Worm (Caenorhabditis elegans) whole organism, L3 larva: Measurements from ENCODE around the gene elpc-3.

Source experiments
- ZK546.5 ChIP-seq: sonication (generic microtip); optimal IDR thresholded peaks from 2 replicates; lab custom pipeline; 2017; ENCODE audit warnings: missing biosample characterization, missing genetic modification characterization
- ama-1 ChIP-seq: fragments of 150-350 bp; optimal IDR thresholded peaks from 2 replicates; lab custom pipeline; 2018
- ceh-28 ChIP-seq: fragments of 150-350 bp; optimal IDR thresholded peaks from 2 replicates; lab custom pipeline; 2014; ENCODE audit warnings: missing biosample characterization, missing genetic modification reagents, missing genetic modification characterization
- nhr-28 ChIP-seq: fragments of 150-350 bp; optimal IDR thresholded peaks from 2 replicates; lab custom pipeline; 2014; ENCODE audit warnings: missing biosample characterization, missing genetic modification characterization
- nhr-76 ChIP-seq: fragments of 150-350 bp; sonication (generic microtip); optimal IDR thresholded peaks from 5 replicates; lab custom pipeline; 2014; ENCODE audit warnings: missing biosample characterization, missing genetic modification characterization
- skn-1 ChIP-seq: fragments of 150-350 bp; optimal IDR thresholded peaks from 2 replicates; lab custom pipeline; 2014; ENCODE audit warnings: missing biosample characterization, missing genetic modification characterization
- unc-62 ChIP-seq: fragments of 150-350 bp; sonication (generic microtip); optimal IDR thresholded peaks from 4 replicates; lab custom pipeline; 2014; ENCODE audit warnings: missing biosample characterization, missing genetic modification reagents, missing genetic modification characterization

DNA sequence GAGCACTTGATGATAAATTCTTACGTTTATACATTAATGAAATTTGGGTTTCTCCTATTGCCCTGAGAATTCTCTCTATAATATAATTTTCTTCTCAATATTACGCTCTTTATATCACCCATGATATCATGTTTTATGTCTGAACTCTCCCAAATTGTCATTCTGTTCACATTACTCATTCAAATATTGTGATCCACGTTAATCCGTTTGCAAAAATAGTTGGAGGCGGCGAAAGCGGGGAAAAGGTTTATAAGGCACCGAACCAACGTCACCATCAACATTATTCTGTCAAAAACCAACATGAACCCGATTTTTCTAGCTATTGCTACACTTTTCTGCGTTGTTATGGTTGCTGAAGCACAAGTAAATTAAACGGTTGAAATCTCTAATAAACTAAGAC is 28.4 kb downstream of the elpc-3 start, which contains the start of gene C27A7.8:
- no peak for TF ChIP-seq nhr-76
- no peak for TF ChIP-seq ceh-28 (tag; lab: Kevin White, UChicago)
- no peak for TF ChIP-seq nhr-28 (tag; lab: Kevin White, UChicago)
- TF ChIP-seq skn-1, result no peak
- TF ChIP-seq ZK546.5, result no peak
- TF ChIP-seq ama-1 (lab: Kevin White, UChicago), result no peak
- no peak for TF ChIP-seq unc-62 (GFP tag; lab: Kevin White, UChicago)
